Worm (Caenorhabditis elegans): Measurements from ENCODE around the gene T08D10.5.

ce11 chrX:11937343-11937935 lies 19.9 kb upstream of the T08D10.5 start:
- peak; percentile 44 for TF ChIP-seq blmp-1 (tag; optimal IDR thresholded peaks at IDR 0.05)
- peak; percentile 92 for TF ChIP-seq unc-62 (GFP tag; optimal IDR thresholded peaks at IDR 0.05)
